Fruit fly (Drosophila melanogaster) whole organism, prepupa: Measurements from ENCODE around the gene Vha100-2.

ENCODE experiments used
- OdsH ChIP-seq: fragments of 200-800 bp; sonication (Bioruptor generic); optimal IDR thresholded peaks from 3 replicates; lab custom pipeline; 2016; ENCODE audit warnings: missing biosample characterization, missing genetic modification characterization
- svp ChIP-seq: fragments of 200-800 bp; sonication (Bioruptor generic); peaks from one replicate; lab custom pipeline; 2016; ENCODE audit warnings: missing biosample characterization, missing genetic modification characterization

DNA sequence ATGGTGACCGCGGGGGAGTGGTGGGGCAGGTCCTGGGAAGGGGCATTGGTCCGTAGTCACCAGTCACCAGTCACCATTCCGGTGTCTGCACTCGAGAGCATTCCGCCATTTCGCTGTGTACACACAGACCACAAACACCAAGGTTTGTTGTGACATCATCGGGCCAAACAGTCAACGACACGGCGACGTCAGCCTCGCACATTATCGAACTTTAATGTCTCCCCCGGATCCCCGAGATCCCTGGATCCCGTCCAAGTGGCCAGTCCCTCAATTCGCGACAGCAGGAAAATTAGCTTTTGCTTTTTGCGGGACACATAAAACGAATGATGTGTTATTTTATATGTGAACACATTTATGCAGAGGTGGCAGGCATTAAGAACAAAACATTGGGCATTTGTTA lies 4.1 kb downstream of the Vha100-2 start:
- TF ChIP-seq OdsH (GFP tag; lab: Kevin White, UChicago) (no peak), svp (GFP tag; lab: Kevin White, UChicago) (no peak)
